Worm (Caenorhabditis elegans) whole organism, young adult: ENCODE measurements around the gene W03F9.9.

ENCODE experiments used
- B0019.2 ChIP-seq: fragments of 200-800 bp; sonication (Bioruptor generic); conservative IDR thresholded peaks from 2 replicates; pipeline ENCODE4 v1.3.6; 2022; ENCODE audit warnings: missing genetic modification reagents, missing genetic modification characterization, missing compliant biosample characterization
- B0035.1 ChIP-seq: sonication (generic microtip); optimal IDR thresholded peaks from 2 replicates; lab custom pipeline; 2016; ENCODE audit warnings: missing genetic modification characterization, mild to moderate bottlenecking, missing compliant biosample characterization, missing genotype, missing genetic modification reagents
- C06A6.2 ChIP-seq: fragments of 200-800 bp; sonication (Bioruptor generic); conservative IDR thresholded peaks from 2 replicates; pipeline ENCODE4 v1.3.6; 2022; ENCODE audit warnings: missing genetic modification characterization, missing compliant biosample characterization
- D2030.7 ChIP-seq: fragments of 200-800 bp; sonication (Bioruptor generic); IDR thresholded peaks from 2 replicates; pipeline ENCODE4 v1.3.6; 2022; ENCODE audit warnings: missing genetic modification reagents, missing genetic modification characterization, missing compliant biosample characterization
- F23B12.7 ChIP-seq: sonication (generic microtip); optimal IDR thresholded peaks from 2 replicates; lab custom pipeline; 2017; ENCODE audit warnings: missing genetic modification characterization, mild to moderate bottlenecking, missing compliant biosample characterization, antibody characterized with exemption, moderate library complexity; ENCODE audit not compliant: insufficient read depth
- F37B4.10 ChIP-seq: fragments of 200-800 bp; sonication (Bioruptor generic); IDR thresholded peaks from 2 replicates; pipeline ENCODE4 v1.3.6; 2022; ENCODE audit warnings: missing genetic modification characterization, missing compliant biosample characterization
- K12H6.12 ChIP-seq: fragments of 200-800 bp; sonication (Bioruptor generic); optimal IDR thresholded peaks from 2 replicates; lab custom pipeline; 2018; ENCODE audit warnings: mild to moderate bottlenecking, missing genetic modification characterization, missing compliant biosample characterization
- Y67H2A.10 ChIP-seq: fragments of 200-800 bp; sonication (Bioruptor generic); conservative IDR thresholded peaks from 2 replicates; pipeline ENCODE4 v1.3.6; 2022; ENCODE audit warnings: missing genetic modification reagents, missing genetic modification characterization, missing compliant biosample characterization
- Y79H2A.3 ChIP-seq: fragments of 200-800 bp; sonication (Bioruptor generic); conservative IDR thresholded peaks from 2 replicates; pipeline ENCODE4 v1.3.6; 2022; ENCODE audit warnings: missing genetic modification reagents, missing genetic modification characterization, missing compliant biosample characterization
- Y95B8A.8 ChIP-seq: fragments of 200-800 bp; sonication (Bioruptor generic); IDR thresholded peaks from 2 replicates; pipeline ENCODE4 v1.3.6; 2022; ENCODE audit warnings: missing genetic modification reagents, missing genetic modification characterization, missing compliant biosample characterization
- ama-1 ChIP-seq, 3 experiments: fragments of 150-350 bp in 1 of 3; sonication (generic microtip) in 2 of 3; optimal IDR thresholded peaks; 2 replicates each; lab custom pipeline; 2014 to 2018; ENCODE audit warnings: missing biosample characterization in 2 of 3, missing genetic modification characterization in 2 of 3, missing genetic modification reagents in 2 of 3
- athp-1 ChIP-seq: sonication (generic microtip); optimal IDR thresholded peaks from 2 replicates; lab custom pipeline; 2017; ENCODE audit warnings: mild to moderate bottlenecking, missing genetic modification characterization, missing compliant biosample characterization
- attf-3 ChIP-seq: fragments of 200-800 bp; sonication (Bioruptor generic); conservative IDR thresholded peaks from 2 replicates; pipeline ENCODE4 v1.3.6; 2022; ENCODE audit warnings: missing genetic modification reagents, missing genetic modification characterization, missing compliant biosample characterization
- attf-5 ChIP-seq: fragments of 200-800 bp; sonication (Bioruptor generic); optimal IDR thresholded peaks from 2 replicates; lab custom pipeline; 2018; ENCODE audit warnings: mild to moderate bottlenecking, missing genetic modification characterization, missing compliant biosample characterization
- attf-6 ChIP-seq: fragments of 200-800 bp; sonication (Bioruptor generic); IDR thresholded peaks from 2 replicates; pipeline ENCODE4 v1.3.6; 2022; ENCODE audit warnings: missing genetic modification reagents, missing genetic modification characterization, missing compliant biosample characterization
- ccch-3 ChIP-seq: fragments of 200-800 bp; sonication (Bioruptor generic); optimal IDR thresholded peaks from 2 replicates; lab custom pipeline; 2018; ENCODE audit warnings: mild to moderate bottlenecking, missing genetic modification characterization, missing compliant biosample characterization
- cebp-1 ChIP-seq, 2 experiments: fragments of 200-800 bp in 1 of 2; sonication (Bioruptor generic) in 1 of 2; sonication (generic microtip) in 1 of 2; IDR thresholded peaks in 1 of 2; optimal IDR thresholded peaks in 1 of 2; 2 replicates each; pipeline versions ENCODE4 v1.3.6 to Lab custom; 2017 to 2022; ENCODE audit warnings: missing compliant biosample characterization in 2 of 2, missing genetic modification characterization in 2 of 2, mild to moderate bottlenecking in 1 of 2, missing genetic modification reagents in 1 of 2, moderate library complexity in 1 of 2
- ceh-58 ChIP-seq: fragments of 200-800 bp; sonication (Bioruptor generic); IDR thresholded peaks from 2 replicates; pipeline ENCODE4 v1.3.6; 2022; ENCODE audit warnings: missing genetic modification characterization, missing compliant biosample characterization
- dox-1 ChIP-seq: fragments of 200-800 bp; sonication (Bioruptor generic); IDR thresholded peaks from 2 replicates; pipeline ENCODE4 v1.3.6; 2022; ENCODE audit warnings: missing genetic modification reagents, missing genetic modification characterization, missing compliant biosample characterization
- dpl-1 ChIP-seq: fragments of 150-350 bp; optimal IDR thresholded peaks from 2 replicates; lab custom pipeline; 2014; ENCODE audit warnings: missing biosample characterization, missing genetic modification reagents, missing genetic modification characterization
- efl-1 ChIP-seq: fragments of 150-350 bp; optimal IDR thresholded peaks from 2 replicates; lab custom pipeline; 2014; ENCODE audit warnings: missing biosample characterization, missing genetic modification reagents, missing genetic modification characterization
- ekl-4 ChIP-seq: fragments of 200-800 bp; sonication (Bioruptor generic); IDR thresholded peaks from 2 replicates; pipeline ENCODE4 v1.3.6; 2022; ENCODE audit warnings: missing genetic modification reagents, missing genetic modification characterization, missing compliant biosample characterization
- fkh-3 ChIP-seq: sonication (generic microtip); optimal IDR thresholded peaks from 2 replicates; lab custom pipeline; 2016; ENCODE audit warnings: mild to moderate bottlenecking, missing genetic modification characterization, missing compliant biosample characterization
- him-1 ChIP-seq: sonication (generic microtip); optimal IDR thresholded peaks from 2 replicates; lab custom pipeline; 2016; ENCODE audit warnings: missing genotype, missing genetic modification reagents, missing genetic modification characterization, missing compliant biosample characterization
- hmg-1.2 ChIP-seq: fragments of 200-800 bp; sonication (Bioruptor generic); IDR thresholded peaks from 2 replicates; pipeline ENCODE4 v1.3.6; 2022; ENCODE audit warnings: missing genetic modification reagents, missing genetic modification characterization, missing compliant biosample characterization
- hrde-1 ChIP-seq: sonication (generic microtip); optimal IDR thresholded peaks from 2 replicates; lab custom pipeline; 2016; ENCODE audit warnings: missing genetic modification characterization, mild to moderate bottlenecking, missing compliant biosample characterization, moderate library complexity, missing genotype, missing genetic modification reagents, borderline replicate concordance
- lag-1 ChIP-seq: fragments of 200-800 bp; sonication (Bioruptor generic); IDR thresholded peaks from 2 replicates; pipeline ENCODE4 v1.3.6; 2022; ENCODE audit warnings: missing genetic modification reagents, missing genetic modification characterization, missing compliant biosample characterization
- lin-35 ChIP-seq, 3 experiments: fragments of 150-350 bp in 2 of 3; sonication (generic microtip) in 1 of 3; optimal IDR thresholded peaks; 2 replicates each; lab custom pipeline; 2014 to 2018; ENCODE audit warnings: missing biosample characterization in 3 of 3, missing genetic modification characterization in 3 of 3, missing genetic modification reagents in 3 of 3
- lin-54 ChIP-seq: fragments of 200-800 bp; sonication (Bioruptor generic); optimal IDR thresholded peaks from 2 replicates; lab custom pipeline; 2018; ENCODE audit warnings: mild to moderate bottlenecking, missing genetic modification characterization, missing compliant biosample characterization
- lsy-27 ChIP-seq: sonication (generic microtip); optimal IDR thresholded peaks from 2 replicates; lab custom pipeline; 2017; ENCODE audit warnings: missing genetic modification characterization, mild to moderate bottlenecking, missing compliant biosample characterization, antibody characterized with exemption, missing genotype, borderline replicate concordance; ENCODE audit not compliant: insufficient read depth
- madf-6 ChIP-seq: fragments of 200-800 bp; sonication (Bioruptor generic); IDR thresholded peaks from 2 replicates; pipeline ENCODE4 v1.3.6; 2022; ENCODE audit warnings: missing genetic modification reagents, missing genetic modification characterization, missing compliant biosample characterization
- mcd-1 ChIP-seq: fragments of 200-800 bp; sonication (Bioruptor generic); IDR thresholded peaks from 2 replicates; pipeline ENCODE4 v1.3.6; 2022; ENCODE audit warnings: missing genetic modification reagents, missing genetic modification characterization, missing compliant biosample characterization
- mxl-1 ChIP-seq: sonication (generic microtip); optimal IDR thresholded peaks from 2 replicates; lab custom pipeline; 2016; ENCODE audit warnings: missing genetic modification characterization, missing compliant biosample characterization
- nfyb-1 ChIP-seq: fragments of 200-800 bp; sonication (Bioruptor generic); IDR thresholded peaks from 2 replicates; pipeline ENCODE4 v1.3.6; 2022; ENCODE audit warnings: missing genetic modification reagents, missing genetic modification characterization, missing compliant biosample characterization
- pbrm-1 ChIP-seq: fragments of 200-800 bp; sonication (Bioruptor generic); IDR thresholded peaks from 2 replicates; pipeline ENCODE4 v1.3.6; 2022; ENCODE audit warnings: missing genetic modification reagents, missing genetic modification characterization, missing compliant biosample characterization
- pha-4 ChIP-seq: fragments of 150-350 bp; sonication (generic microtip); optimal IDR thresholded peaks from 2 replicates; lab custom pipeline; 2014; ENCODE audit warnings: missing biosample characterization, missing genetic modification reagents, missing genetic modification characterization
- rcor-1 ChIP-seq: fragments of 200-800 bp; sonication (Bioruptor generic); IDR thresholded peaks from 2 replicates; pipeline ENCODE4 v1.3.6; 2022; ENCODE audit warnings: missing genetic modification reagents, missing genetic modification characterization, missing compliant biosample characterization
- snpc-1.3 ChIP-seq: sonication (generic microtip); optimal IDR thresholded peaks from 2 replicates; lab custom pipeline; 2017; ENCODE audit warnings: missing genetic modification characterization, mild to moderate bottlenecking, missing compliant biosample characterization, antibody characterized with exemption, moderate library complexity, missing genotype, missing genetic modification reagents; ENCODE audit not compliant: insufficient read depth
- snpc-4 ChIP-seq, 5 experiments: fragments of 150-350 bp in 1 of 5; sonication (generic microtip) in 4 of 5; optimal IDR thresholded peaks; 2 replicates each; lab custom pipeline; 2014 to 2018; ENCODE audit warnings: missing genetic modification characterization in 5 of 5, missing biosample characterization in 3 of 5, antibody characterized with exemption in 2 of 5, mild to moderate bottlenecking in 2 of 5, missing compliant biosample characterization in 2 of 5, missing genotype in 2 of 5, moderate library complexity in 2 of 5, missing genetic modification reagents in 1 of 5
- tbp1 ChIP-seq: fragments of 200-800 bp; sonication (Bioruptor generic); optimal IDR thresholded peaks from 2 replicates; lab custom pipeline; 2018; ENCODE audit warnings: mild to moderate bottlenecking, missing genetic modification characterization, missing compliant biosample characterization
- ztf-22 ChIP-seq: fragments of 200-800 bp; sonication (Bioruptor generic); optimal IDR thresholded peaks from 2 replicates; lab custom pipeline; 2018; ENCODE audit warnings: mild to moderate bottlenecking, missing genetic modification characterization, moderate library complexity, missing compliant biosample characterization

Gene W03F9.9

DNA sequence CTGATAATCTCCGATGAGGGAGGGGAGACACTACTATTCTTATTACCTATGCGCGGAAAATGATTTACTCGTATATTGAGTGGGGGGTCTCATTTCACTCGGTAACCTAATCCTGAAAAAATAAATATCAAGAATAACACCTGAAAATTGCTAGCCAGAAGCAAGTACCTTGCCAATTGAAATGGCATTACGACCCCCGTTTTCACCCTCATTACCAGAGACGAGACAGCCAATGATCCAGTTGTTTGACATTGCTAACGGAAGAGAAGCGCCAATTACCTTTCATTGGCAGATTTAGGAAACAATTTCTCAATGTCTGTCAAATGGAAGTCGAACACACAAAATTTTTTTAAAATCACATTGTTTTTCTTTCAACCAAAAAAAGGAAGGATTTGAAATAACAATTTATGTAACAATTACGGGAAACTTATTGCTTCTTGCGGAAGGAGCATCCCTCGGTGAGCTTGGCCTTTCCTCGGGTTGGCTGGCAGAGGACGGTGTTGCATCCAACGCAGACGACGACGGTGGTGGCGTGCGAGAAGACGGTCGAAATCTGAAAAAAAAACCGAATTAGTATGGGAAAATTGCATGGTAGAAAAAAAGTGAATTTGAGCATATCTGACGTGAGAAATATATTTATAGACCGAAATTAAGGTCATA, 35.5 kb upstream of the W03F9.9 start (continued):
- TF ChIP-seq pha-4 (tag; lab: Kevin White, UChicago) (no peak), ceh-58 (0 out of 2 replicates have a peak, but pooled peaks have one; percentile 71), cebp-1 (GFP tag; IDR thresholded peaks at IDR 0.05; lab: Robert Waterston, UW) (no peak), cebp-1 (tag; optimal IDR thresholded peaks at IDR 0.05; lab: Kevin White, UChicago) (peak; percentile 29), lin-54 (GFP tag; lab: Kevin White, UChicago) (peak; percentile 76), attf-3 (GFP tag; lab: Robert Waterston, UW) (0 out of 2 replicates have a peak, but pooled peaks have one; percentile 22), Y95B8A.8 (GFP tag; lab: Robert Waterston, UW) (no peak), pbrm-1 (peak; percentile 70), C06A6.2 (GFP tag; lab: Robert Waterston, UW) (no peak), attf-6 (GFP tag; lab: Robert Waterston, UW) (peak; percentile 78; the same call in 1 of the 2 replicates), lag-1 (GFP tag; lab: Robert Waterston, UW) (no peak), lsy-27 (tag; lab: Kevin White, UChicago) (no peak), ccch-3 (no peak), B0035.1 (tag; lab: Kevin White, UChicago) (no peak), fkh-3 (tag; lab: Kevin White, UChicago) (peak; percentile 33), ekl-4 (GFP tag; lab: Robert Waterston, UW) (peak; percentile 90), rcor-1 (GFP tag; lab: Robert Waterston, UW) (peak; percentile 66; the same call in 1 of the 2 replicates), athp-1 (tag; lab: Kevin White, UChicago) (peak; percentile 32), ama-1 (optimal IDR thresholded peaks at IDR 0.05; lab: Kevin White, UChicago) (no peak), ama-1 (GFP tag; optimal IDR thresholded peaks at IDR 0.05; lab: Kevin White, UChicago) (peak in 1 of 2 experiments; percentile 89), ztf-22 (GFP tag; lab: Kevin White, UChicago) (no peak), hrde-1 (peak; percentile 36), mcd-1 (GFP tag; lab: Robert Waterston, UW) (peak; percentile 41; the same call in 1 of the 2 replicates), dox-1 (GFP tag; lab: Robert Waterston, UW) (no peak), B0019.2 (GFP tag; lab: Robert Waterston, UW) (no peak)

ce11 chrV:103977-104376, 34.7 kb upstream of the W03F9.9 start, which contains the start of gene rps-27:
Gene rps-27, minus strand, starts transcription at chrV:104077.
- TF ChIP-seq Y79H2A.3 (GFP tag; lab: Robert Waterston, UW) (no peak), ccch-3 (no peak), mxl-1 (tag; lab: Kevin White, UChicago) (no peak)

DNA sequence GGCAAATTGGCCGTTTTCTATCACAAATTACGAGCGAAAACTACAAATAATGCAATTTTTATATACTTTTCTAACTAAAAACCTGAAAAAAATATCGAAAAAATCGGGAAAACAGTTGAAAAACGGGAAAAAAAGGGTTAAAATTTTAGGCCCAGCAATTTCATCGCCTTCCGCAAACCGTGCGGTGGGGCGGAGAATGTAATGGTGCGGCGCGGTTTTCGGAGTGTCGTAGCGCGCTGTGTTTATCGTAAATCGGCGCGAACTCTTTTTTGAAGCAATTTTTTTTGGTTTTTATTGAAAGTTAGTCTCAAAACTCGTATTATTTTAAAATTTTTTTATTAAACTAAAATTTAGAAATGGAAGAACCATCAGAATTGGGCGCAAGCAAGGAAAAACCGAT, 34.2 kb upstream of the W03F9.9 start, which contains the start of gene picd-1:
picd-1 (plus strand) TSS at position 352 of the 400 bp plus-strand sequence.
- peak; percentile 69 for TF ChIP-seq D2030.7 (GFP tag; lab: Robert Waterston, UW)
- TF ChIP-seq mcd-1 (GFP tag; lab: Robert Waterston, UW), result peak; percentile 65
- peak; percentile 68 for TF ChIP-seq efl-1 (GFP tag; lab: Kevin White, UChicago)
- no peak for TF ChIP-seq Y67H2A.10 (GFP tag; lab: Robert Waterston, UW)
- TF ChIP-seq F37B4.10, result no peak
- no peak for TF ChIP-seq ceh-58
- TF ChIP-seq dpl-1 (GFP tag; lab: Kevin White, UChicago), result peak; percentile 45
- peak; percentile 65 for TF ChIP-seq attf-5 (GFP tag; lab: Kevin White, UChicago)
- 0 out of 2 replicates have a peak, but pooled peaks have one; percentile 46 for TF ChIP-seq nfyb-1
- TF ChIP-seq hmg-1.2 (GFP tag; lab: Robert Waterston, UW), result peak; percentile 21; the same call in 1 of the 2 replicates
- peak; percentile 59 for TF ChIP-seq F23B12.7 (tag; lab: Kevin White, UChicago)
- no peak for TF ChIP-seq him-1 (tag; lab: Kevin White, UChicago)
- peak; percentile 28; the same call in 1 of the 2 replicates for TF ChIP-seq rcor-1 (GFP tag; lab: Robert Waterston, UW)
- no peak for TF ChIP-seq snpc-4 (GFP tag; optimal IDR thresholded peaks at IDR 0.05; lab: Kevin White, UChicago)
- TF ChIP-seq snpc-4 (tag; optimal IDR thresholded peaks at IDR 0.05; lab: Kevin White, UChicago), result peak in 2 of 4 experiments; percentile 54 to 71
- TF ChIP-seq K12H6.12 (tag; lab: Kevin White, UChicago), result peak; percentile 29
- peak; percentile 22; the same call in 1 of the 2 replicates for TF ChIP-seq madf-6 (GFP tag; lab: Robert Waterston, UW)
- peak; percentile 63 for TF ChIP-seq snpc-1.3
- TF ChIP-seq lin-35 (GFP tag; optimal IDR thresholded peaks at IDR 0.05; lab: Kevin White, UChicago), result peak in 1 of 3 experiments; percentile 36
- peak; percentile 24 for TF ChIP-seq tbp1 (GFP tag; lab: Kevin White, UChicago)
